Worm (Caenorhabditis elegans) whole organism, L1 larva: ENCODE data around the gene spig-3.

Source experiments
- C16A3.4 ChIP-seq: fragments of 150-350 bp; optimal IDR thresholded peaks from 2 replicates; lab custom pipeline; 2014; ENCODE audit warnings: missing biosample characterization, missing genetic modification characterization
- F16B12.6 ChIP-seq: fragments of 150-350 bp; optimal IDR thresholded peaks from 2 replicates; lab custom pipeline; 2014; ENCODE audit warnings: missing biosample characterization, missing genetic modification characterization
- Y116A8C.19 ChIP-seq: sonication (generic microtip); optimal IDR thresholded peaks from 2 replicates; lab custom pipeline; 2016; ENCODE audit warnings: missing compliant biosample characterization, missing genetic modification characterization, borderline replicate concordance
- alr-1 ChIP-seq: fragments of 200-800 bp; sonication (Bioruptor generic); optimal IDR thresholded peaks from 2 replicates; lab custom pipeline; 2018; ENCODE audit warnings: borderline replicate concordance, mild to moderate bottlenecking, missing genetic modification characterization, missing compliant biosample characterization
- blmp-1 ChIP-seq: fragments of 150-350 bp; optimal IDR thresholded peaks from 2 replicates; lab custom pipeline; 2014; ENCODE audit warnings: missing biosample characterization, missing genetic modification characterization
- ceh-88 ChIP-seq: fragments of 200-800 bp; sonication (Bioruptor generic); IDR thresholded peaks from 2 replicates; pipeline ENCODE4 v1.3.6; 2022; ENCODE audit warnings: missing genetic modification characterization, missing compliant biosample characterization
- ces-1 ChIP-seq: fragments of 150-350 bp; optimal IDR thresholded peaks from 2 replicates; lab custom pipeline; 2014; ENCODE audit warnings: missing biosample characterization, missing genetic modification reagents, missing genetic modification characterization
- dpl-1 ChIP-seq, 3 experiments: fragments of 150-350 bp in 2 of 3; sonication (generic microtip) in 1 of 3; optimal IDR thresholded peaks; 2 replicates each; lab custom pipeline; 2014 to 2017; ENCODE audit warnings: missing biosample characterization in 3 of 3, missing genetic modification characterization in 3 of 3, missing genetic modification reagents in 3 of 3
- efl-1 ChIP-seq, 4 experiments: fragments of 150-350 bp; optimal IDR thresholded peaks in 3 of 4; peaks in 1 of 4; 1 replicate in 1 of 4; 2 replicates in 3 of 4; lab custom pipeline; 2014; ENCODE audit warnings: missing biosample characterization in 2 of 4, missing genetic modification characterization in 2 of 4, missing genetic modification reagents in 2 of 4
- egl-13 ChIP-seq: sonication (generic microtip); optimal IDR thresholded peaks from 2 replicates; lab custom pipeline; 2016; ENCODE audit warnings: missing genotype, missing genetic modification reagents, missing genetic modification characterization, missing compliant biosample characterization
- elt-2 ChIP-seq: sonication (generic microtip); optimal IDR thresholded peaks from 2 replicates; lab custom pipeline; 2016; ENCODE audit warnings: missing genetic modification characterization, mild to moderate bottlenecking, inconsistent platforms, missing compliant biosample characterization, missing genetic modification reagents
- fkh-10 ChIP-seq: sonication (generic microtip); optimal IDR thresholded peaks from 2 replicates; lab custom pipeline; 2017; ENCODE audit warnings: missing biosample characterization, missing genetic modification reagents, missing genetic modification characterization
- fkh-4 ChIP-seq: sonication (generic microtip); optimal IDR thresholded peaks from 2 replicates; lab custom pipeline; 2016; ENCODE audit warnings: missing compliant biosample characterization, missing genetic modification characterization, borderline replicate concordance
- fos-1 ChIP-seq: fragments of 150-350 bp; optimal IDR thresholded peaks from 2 replicates; lab custom pipeline; 2014; ENCODE audit warnings: missing biosample characterization, missing genetic modification characterization
- grh-1 ChIP-seq: fragments of 200-800 bp; sonication (Bioruptor generic); IDR thresholded peaks from 2 replicates; pipeline ENCODE4 v1.3.6; 2022; ENCODE audit warnings: missing genetic modification reagents, missing genetic modification characterization, missing compliant biosample characterization
- hlh-4 ChIP-seq: sonication (generic microtip); optimal IDR thresholded peaks from 2 replicates; lab custom pipeline; 2016; ENCODE audit warnings: mild to moderate bottlenecking, missing genetic modification characterization, missing compliant biosample characterization
- hpl-2 ChIP-seq: fragments of 150-350 bp; optimal IDR thresholded peaks from 2 replicates; lab custom pipeline; 2014; ENCODE audit warnings: missing biosample characterization, missing genetic modification reagents, missing genetic modification characterization
- isw-1 ChIP-seq: fragments of 200-800 bp; sonication (Bioruptor generic); IDR thresholded peaks from 2 replicates; pipeline ENCODE4 v1.3.6; 2022; ENCODE audit warnings: missing genetic modification characterization, missing compliant biosample characterization
- lin-13 ChIP-seq: fragments of 150-350 bp; optimal IDR thresholded peaks from 2 replicates; lab custom pipeline; 2014; ENCODE audit warnings: missing biosample characterization, missing genetic modification reagents, missing genetic modification characterization
- lin-14 ChIP-seq: fragments of 200-800 bp; sonication (Bioruptor generic); optimal IDR thresholded peaks from 2 replicates; lab custom pipeline; 2018; ENCODE audit warnings: mild to moderate bottlenecking, missing genetic modification characterization, moderate library complexity, missing compliant biosample characterization
- lin-15B ChIP-seq: fragments of 150-350 bp; sonication (generic microtip); optimal IDR thresholded peaks from 3 replicates; lab custom pipeline; 2014; ENCODE audit warnings: missing biosample characterization, missing genetic modification characterization
- lsy-2 ChIP-seq, 2 experiments: fragments of 150-350 bp; optimal IDR thresholded peaks; 2 replicates each; lab custom pipeline; 2014; ENCODE audit warnings: missing biosample characterization in 2 of 2, missing genetic modification characterization in 2 of 2
- mab-9 ChIP-seq: fragments of 200-800 bp; sonication (Bioruptor generic); IDR thresholded peaks from 2 replicates; pipeline ENCODE4 v1.3.6; 2022; ENCODE audit warnings: missing genetic modification reagents, missing genetic modification characterization, missing compliant biosample characterization
- nhr-11 ChIP-seq: fragments of 150-350 bp; optimal IDR thresholded peaks from 2 replicates; lab custom pipeline; 2014; ENCODE audit warnings: missing biosample characterization, missing genetic modification characterization
- nhr-12 ChIP-seq: sonication (generic microtip); optimal IDR thresholded peaks from 2 replicates; lab custom pipeline; 2017; ENCODE audit warnings: missing biosample characterization, missing genetic modification characterization
- nhr-28 ChIP-seq: fragments of 150-350 bp; optimal IDR thresholded peaks from 2 replicates; lab custom pipeline; 2014; ENCODE audit warnings: missing biosample characterization, missing genetic modification characterization
- nhr-47 ChIP-seq: sonication (generic microtip); optimal IDR thresholded peaks from 2 replicates; lab custom pipeline; 2016; ENCODE audit warnings: mild to moderate bottlenecking, missing genetic modification characterization, moderate library complexity, missing compliant biosample characterization
- nhr-71 ChIP-seq: sonication (generic microtip); optimal IDR thresholded peaks from 2 replicates; lab custom pipeline; 2016; ENCODE audit warnings: mild to moderate bottlenecking, missing genetic modification characterization, moderate library complexity, missing compliant biosample characterization
- nhr-84 ChIP-seq: sonication (generic microtip); optimal IDR thresholded peaks from 2 replicates; lab custom pipeline; 2017; ENCODE audit warnings: missing biosample characterization, missing genetic modification characterization
- nhr-85 ChIP-seq: sonication (generic microtip); peaks from one replicate; lab custom pipeline; 2016; ENCODE audit warnings: missing genetic modification characterization, inconsistent platforms, missing compliant biosample characterization
- pag-3 ChIP-seq: sonication (generic microtip); optimal IDR thresholded peaks from 2 replicates; lab custom pipeline; 2017; ENCODE audit warnings: missing genetic modification characterization, mild to moderate bottlenecking, missing compliant biosample characterization, antibody characterized with exemption, borderline replicate concordance; ENCODE audit not compliant: insufficient read depth
- pax-3 ChIP-seq: fragments of 200-800 bp; sonication (Bioruptor generic); optimal IDR thresholded peaks from 2 replicates; lab custom pipeline; 2018; ENCODE audit warnings: mild to moderate bottlenecking, missing genetic modification characterization, moderate library complexity, missing compliant biosample characterization
- pqm-1 ChIP-seq: sonication (generic microtip); optimal IDR thresholded peaks from 3 replicates; lab custom pipeline; 2017; ENCODE audit warnings: missing biosample characterization, missing genetic modification characterization
- sox-4 ChIP-seq: sonication (generic microtip); optimal IDR thresholded peaks from 2 replicates; lab custom pipeline; 2016; ENCODE audit warnings: missing genetic modification characterization, missing compliant biosample characterization
- sup-37 ChIP-seq: fragments of 200-800 bp; sonication (Bioruptor generic); optimal IDR thresholded peaks from 2 replicates; lab custom pipeline; 2018; ENCODE audit warnings: mild to moderate bottlenecking, missing genetic modification characterization, missing compliant biosample characterization
- tbx-2 ChIP-seq: sonication (generic microtip); optimal IDR thresholded peaks from 2 replicates; lab custom pipeline; 2016; ENCODE audit warnings: missing genetic modification characterization, missing compliant biosample characterization
- tlp-1 ChIP-seq: fragments of 150-350 bp; optimal IDR thresholded peaks from 2 replicates; lab custom pipeline; 2014; ENCODE audit warnings: missing biosample characterization, missing genetic modification characterization
- unc-62 ChIP-seq: fragments of 150-350 bp; optimal IDR thresholded peaks from 2 replicates; lab custom pipeline; 2014; ENCODE audit warnings: missing biosample characterization, missing genetic modification reagents, missing genetic modification characterization
- unc-86 ChIP-seq: sonication (generic microtip); optimal IDR thresholded peaks from 2 replicates; lab custom pipeline; 2016; ENCODE audit warnings: missing genetic modification characterization, missing compliant biosample characterization
- xbp-1 ChIP-seq: sonication (generic microtip); optimal IDR thresholded peaks from 2 replicates; lab custom pipeline; 2016; ENCODE audit warnings: missing genetic modification characterization, missing compliant biosample characterization
- zag-1 ChIP-seq: fragments of 150-350 bp; optimal IDR thresholded peaks from 2 replicates; lab custom pipeline; 2014; ENCODE audit warnings: missing biosample characterization, missing genetic modification characterization

spig-3 gene

ce11 chrV:14289363-14289762, 10.1 kb downstream of the spig-3 start, which contains the start of gene F14D7.1:
TSS of gene F14D7.1 (minus strand) at chrV:14289463.
- no peak for TF ChIP-seq ceh-88
- TF ChIP-seq nhr-11 (tag; lab: Kevin White, UChicago): no peak
- TF ChIP-seq egl-13: no peak

DNA sequence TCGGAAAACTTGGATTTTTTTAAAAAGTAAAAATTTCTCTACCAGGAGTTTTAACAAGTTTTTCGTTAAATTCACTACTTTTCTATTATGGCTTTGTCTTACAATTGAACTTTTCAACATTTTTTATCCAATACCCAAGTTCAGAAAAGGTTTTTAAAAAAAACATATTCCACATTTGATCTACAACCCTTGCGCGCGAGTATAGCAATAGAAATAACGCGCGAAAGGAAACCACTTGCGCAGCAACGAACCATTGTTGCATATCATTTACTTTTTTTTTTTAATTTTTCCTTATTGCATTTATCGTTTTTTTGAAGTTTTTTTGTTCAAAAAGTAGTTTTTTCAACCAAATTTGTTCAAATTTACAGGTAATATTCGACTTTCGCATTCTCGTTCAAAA, 13.7 kb downstream of the spig-3 start, which contains the start of gene F40G12.11:
Gene F40G12.11, plus strand, starts transcription at position 369 of the 400 bp plus-strand sequence.
- no peak for TF ChIP-seq alr-1
- TF ChIP-seq unc-86 (tag; lab: Kevin White, UChicago): no peak
- TF ChIP-seq zag-1 (tag; lab: Kevin White, UChicago): no peak
- no peak for TF ChIP-seq fkh-4 (tag; lab: Kevin White, UChicago)
- no peak for TF ChIP-seq Y116A8C.19 (tag; lab: Kevin White, UChicago)
- no peak for TF ChIP-seq tbx-2
- no peak for TF ChIP-seq hlh-4 (tag; lab: Kevin White, UChicago)
- TF ChIP-seq fkh-10 (GFP tag; lab: Kevin White, UChicago): no peak
- TF ChIP-seq isw-1: no peak
- TF ChIP-seq nhr-12: no peak
- no peak for TF ChIP-seq nhr-71
- TF ChIP-seq tlp-1: no peak
- TF ChIP-seq fos-1: no peak
- TF ChIP-seq pqm-1 (tag; lab: Kevin White, UChicago): no peak

- no peak for TF ChIP-seq blmp-1 (tag; lab: Kevin White, UChicago)
- TF ChIP-seq lin-13 (GFP tag; lab: Kevin White, UChicago): no peak
- no peak for TF ChIP-seq nhr-85 (tag; lab: Kevin White, UChicago)
- no peak for TF ChIP-seq lsy-2 (tag; optimal IDR thresholded peaks at IDR 0.05; lab: Kevin White, UChicago)
- TF ChIP-seq xbp-1 (tag; lab: Kevin White, UChicago): no peak
- TF ChIP-seq unc-62 (GFP tag; lab: Kevin White, UChicago): no peak
- TF ChIP-seq efl-1 (optimal IDR thresholded peaks at IDR 0.05; lab: Kevin White, UChicago): no peak
- no peak for TF ChIP-seq efl-1 (GFP tag; optimal IDR thresholded peaks at IDR 0.05 in 1 of 2; lab: Kevin White, UChicago)
- TF ChIP-seq fos-1: no peak
- TF ChIP-seq mab-9 (GFP tag; lab: Robert Waterston, UW): no peak
- no peak for TF ChIP-seq nhr-84 (tag; lab: Kevin White, UChicago)
- no peak for TF ChIP-seq lin-14 (GFP tag; lab: Kevin White, UChicago)
- TF ChIP-seq unc-86 (tag; lab: Kevin White, UChicago): no peak
- no peak for TF ChIP-seq sup-37 (GFP tag; lab: Kevin White, UChicago)
These were observed 16.2 kb downstream of the spig-3 start, which contains the start of gene F40G12.10 for ce11 chrV:14283241-14283640. TSS of gene F40G12.10 (plus strand) at chrV:14283541.

ce11 chrV:14282222-14282709, 17.2 kb downstream of the spig-3 start, which contains the start of the genes srt-74 and F40G12.9:
TSS of gene srt-74 (minus strand) at chrV:14282322.
TSS of gene F40G12.9 (plus strand) at chrV:14282659.
- no peak for TF ChIP-seq pax-3 (tag; lab: Kevin White, UChicago)
- no peak for TF ChIP-seq isw-1
- no peak for TF ChIP-seq tlp-1
- no peak for TF ChIP-seq C16A3.4
- TF ChIP-seq fos-1: no peak
- no peak for TF ChIP-seq lsy-2 (tag; optimal IDR thresholded peaks at IDR 0.05; lab: Kevin White, UChicago)
- no peak for TF ChIP-seq pag-3
- no peak for TF ChIP-seq ces-1 (GFP tag; lab: Kevin White, UChicago)
- TF ChIP-seq grh-1 (GFP tag; lab: Robert Waterston, UW): no peak
- TF ChIP-seq nhr-28: no peak
- TF ChIP-seq sox-4 (tag; lab: Kevin White, UChicago): no peak
- no peak for TF ChIP-seq lin-15B (tag; lab: Kevin White, UChicago)
- no peak for TF ChIP-seq nhr-47
- TF ChIP-seq mab-9 (GFP tag; lab: Robert Waterston, UW): no peak
- TF ChIP-seq dpl-1 (GFP tag; optimal IDR thresholded peaks at IDR 0.05; lab: Kevin White, UChicago): no peak
- no peak for TF ChIP-seq nhr-71
- no peak for TF ChIP-seq F16B12.6 (tag; lab: Kevin White, UChicago)
- no peak for TF ChIP-seq elt-2 (tag; lab: Kevin White, UChicago)
- TF ChIP-seq hpl-2 (GFP tag; lab: Kevin White, UChicago): no peak
- no peak for TF ChIP-seq Y116A8C.19 (tag; lab: Kevin White, UChicago)
